Worm (Caenorhabditis elegans): ENCODE data around the gene T23C6.4.

DNA sequence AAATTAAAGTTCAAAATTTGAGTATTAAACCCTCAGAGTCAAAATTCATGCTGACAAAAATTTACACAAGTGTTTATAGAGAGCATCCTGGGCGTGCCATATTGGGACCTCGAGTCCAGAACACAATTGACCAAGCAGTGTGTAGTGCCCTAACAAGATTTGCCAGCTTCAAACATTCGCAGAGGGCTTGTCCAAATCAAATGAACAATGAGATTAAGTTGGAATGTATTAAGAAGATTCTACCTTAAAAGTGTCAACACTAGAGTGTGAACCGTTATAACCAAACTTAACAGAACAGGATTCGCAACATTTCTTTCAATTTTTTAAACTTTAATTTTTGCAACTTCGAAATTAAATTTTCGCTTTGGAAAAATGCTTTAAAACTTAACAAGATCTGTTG lies 20.7 kb upstream of the T23C6.4 start:
- no peak for TF ChIP-seq aly-2 (tag; optimal IDR thresholded peaks at IDR 0.05)
- no peak for TF ChIP-seq elt-1 (tag; optimal IDR thresholded peaks at IDR 0.05)
- no peak for TF ChIP-seq skn-1 (tag; optimal IDR thresholded peaks at IDR 0.05)
